Worm (Caenorhabditis elegans): ENCODE measurements around the gene tag-267.

DNA sequence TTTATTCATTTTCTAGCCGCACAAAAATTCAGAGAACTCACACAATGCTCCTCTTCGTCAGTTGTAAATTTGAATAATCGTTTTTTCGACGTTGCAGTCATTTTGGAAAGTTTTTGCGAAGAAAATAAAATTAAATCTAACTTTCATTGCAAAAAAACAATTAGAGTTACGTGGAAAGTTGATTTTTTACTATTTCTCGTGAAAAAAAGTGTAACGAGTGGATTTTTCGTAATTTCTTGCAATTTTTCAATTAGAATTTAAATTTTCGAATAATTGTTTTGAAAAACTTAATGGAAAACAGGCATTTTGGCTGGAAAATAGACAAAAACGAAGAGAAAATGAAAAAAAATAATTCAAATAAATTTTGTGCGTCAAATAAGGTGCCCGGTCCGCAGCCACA lies 41.9 kb upstream of the tag-267 start, which contains the start of gene Y55B1AR.2:
- no peak for TF ChIP-seq unc-62 (GFP tag; optimal IDR thresholded peaks at IDR 0.05)
- no peak for TF ChIP-seq B0336.3 (GFP tag; IDR thresholded peaks at IDR 0.05)
- no peak for TF ChIP-seq snpc-4 (GFP tag; optimal IDR thresholded peaks at IDR 0.05)
- TF ChIP-seq snpc-4 (tag; optimal IDR thresholded peaks at IDR 0.05) = no peak
- TF ChIP-seq nhr-90 (tag; optimal IDR thresholded peaks at IDR 0.05) = no peak
- TF ChIP-seq rec-8 (tag; optimal IDR thresholded peaks at IDR 0.05) = no peak
- TF ChIP-seq T26A5.8 (tag; optimal IDR thresholded peaks at IDR 0.05) = no peak
- no peak for TF ChIP-seq ceh-100 (GFP tag; IDR thresholded peaks at IDR 0.05)
